Worm (Caenorhabditis elegans) whole organism, young adult: ENCODE measurements around the gene sun-1.

Experiments
- F10E7.11 ChIP-seq: sonication (generic microtip); optimal IDR thresholded peaks from 2 replicates; lab custom pipeline; 2017; ENCODE audit warnings: mild to moderate bottlenecking, missing genetic modification characterization, moderate library complexity, missing compliant biosample characterization
- K12H6.12 ChIP-seq: fragments of 200-800 bp; sonication (Bioruptor generic); optimal IDR thresholded peaks from 2 replicates; lab custom pipeline; 2018; ENCODE audit warnings: mild to moderate bottlenecking, missing genetic modification characterization, missing compliant biosample characterization
- T26A5.8 ChIP-seq: sonication (generic microtip); optimal IDR thresholded peaks from 2 replicates; lab custom pipeline; 2016; ENCODE audit warnings: missing genetic modification characterization, missing compliant biosample characterization
- attf-6 ChIP-seq: fragments of 200-800 bp; sonication (Bioruptor generic); IDR thresholded peaks from 2 replicates; pipeline ENCODE4 v1.3.6; 2022; ENCODE audit warnings: missing genetic modification reagents, missing genetic modification characterization, missing compliant biosample characterization
- bed-1 ChIP-seq: fragments of 200-800 bp; sonication (Bioruptor generic); IDR thresholded peaks from 2 replicates; pipeline ENCODE4 v1.3.6; 2022; ENCODE audit warnings: missing genetic modification reagents, missing genetic modification characterization, missing compliant biosample characterization
- pha-4 ChIP-seq: fragments of 150-350 bp; sonication (generic microtip); optimal IDR thresholded peaks from 2 replicates; lab custom pipeline; 2014; ENCODE audit warnings: missing biosample characterization, missing genetic modification reagents, missing genetic modification characterization
- tbp1 ChIP-seq: fragments of 200-800 bp; sonication (Bioruptor generic); optimal IDR thresholded peaks from 2 replicates; lab custom pipeline; 2018; ENCODE audit warnings: mild to moderate bottlenecking, missing genetic modification characterization, missing compliant biosample characterization
- unc-62 ChIP-seq: fragments of 150-350 bp; optimal IDR thresholded peaks from 2 replicates; lab custom pipeline; 2014; ENCODE audit warnings: missing biosample characterization, missing genetic modification reagents, missing genetic modification characterization

ce11 chrV:13179986-13180591 lies 13.2 kb downstream of the sun-1 start, which contains the start of gene cni-1:
- TF ChIP-seq attf-6 (GFP tag; lab: Robert Waterston, UW) (no peak), bed-1 (no peak), tbp1 (GFP tag; lab: Kevin White, UChicago) (no peak), pha-4 (tag; lab: Kevin White, UChicago) (no peak), K12H6.12 (tag; lab: Kevin White, UChicago) (no peak), unc-62 (GFP tag; lab: Kevin White, UChicago) (no peak), T26A5.8 (no peak), F10E7.11 (tag; lab: Kevin White, UChicago) (no peak)
